Fruit fly (Drosophila melanogaster): Measurements from ENCODE around the gene CG15385.

The CG15385 gene

dm6 chr2L:2171366-2172078 lies 40.8 kb downstream of the CG15385 start (continued):
- TF ChIP-seq CG18599 (GFP tag; optimal IDR thresholded peaks at IDR 0.05) = peak; percentile 49
- TF ChIP-seq Tbp (GFP tag; optimal IDR thresholded peaks at IDR 0.05) = no peak
- peak; percentile 19 for TF ChIP-seq Jarid2 (GFP tag; optimal IDR thresholded peaks at IDR 0.05)
- peak; percentile 20 for TF ChIP-seq Meics (GFP tag; optimal IDR thresholded peaks at IDR 0.05)
- no peak for TF ChIP-seq mld (GFP tag; IDR thresholded peaks at IDR 0.05; ENCODE audit: partially characterized antibody)
- peak; percentile 77 for TF ChIP-seq GATAe (GFP tag; conservative IDR thresholded peaks at IDR 0.05)
- no peak for TF ChIP-seq CG18619 (GFP tag; optimal IDR thresholded peaks at IDR 0.05)
- no peak for TF ChIP-seq bbx (GFP tag; IDR thresholded peaks at IDR 0.05; ENCODE audit: partially characterized antibody)
- no peak for TF ChIP-seq CG8089 (GFP tag; optimal IDR thresholded peaks at IDR 0.05)
- no peak for TF ChIP-seq CG2129 (GFP tag; IDR thresholded peaks at IDR 0.05; ENCODE audit: partially characterized antibody)
- peak; percentile 14 for TF ChIP-seq CG17385 (GFP tag; optimal IDR thresholded peaks at IDR 0.05)
- no peak for TF ChIP-seq tin (GFP tag; optimal IDR thresholded peaks at IDR 0.05)
- TF ChIP-seq eyg (GFP tag; optimal IDR thresholded peaks at IDR 0.05) = no peak
- TF ChIP-seq CG34376 (GFP tag; optimal IDR thresholded peaks at IDR 0.05) = peak; percentile 76
- no peak for TF ChIP-seq al (GFP tag; IDR thresholded peaks at IDR 0.05)
- peak; percentile 66 for TF ChIP-seq kah (GFP tag; optimal IDR thresholded peaks at IDR 0.05)
- TF ChIP-seq Nf-YC (tag; optimal IDR thresholded peaks at IDR 0.05) = peak; percentile 49
- TF ChIP-seq crol (GFP tag; IDR thresholded peaks at IDR 0.05) = peak; percentile 95
- TF ChIP-seq ATbp (GFP tag; optimal IDR thresholded peaks at IDR 0.05) = peak; percentile 25
- no peak for TF ChIP-seq bowl (GFP tag; IDR thresholded peaks at IDR 0.05)
- no peak for TF ChIP-seq ttk (GFP tag; IDR thresholded peaks at IDR 0.05)
- TF ChIP-seq Fer1 (GFP tag; optimal IDR thresholded peaks at IDR 0.05) = peak; percentile 35
- TF ChIP-seq Eip74EF (GFP tag; optimal IDR thresholded peaks at IDR 0.05) = peak in 1 of 2 experiments; percentile 54
- TF ChIP-seq salm (tag; optimal IDR thresholded peaks at IDR 0.05) = peak; percentile 44
- TF ChIP-seq CG8290 (GFP tag; optimal IDR thresholded peaks at IDR 0.05) = no peak
- peak in 1 of 2 experiments; percentile 5 for TF ChIP-seq CG8290 (tag; optimal IDR thresholded peaks at IDR 0.05)
- TF ChIP-seq vnd (GFP tag; IDR thresholded peaks at IDR 0.05; ENCODE audit: partially characterized antibody) = no peak
- peak; percentile 50 for TF ChIP-seq CG12769 (tag; optimal IDR thresholded peaks at IDR 0.05)
- TF ChIP-seq CG16863 (GFP tag; optimal IDR thresholded peaks at IDR 0.05) = no peak
- TF ChIP-seq lbe (GFP tag; optimal IDR thresholded peaks at IDR 0.05) = peak; percentile 35
- TF ChIP-seq mirr (GFP tag; optimal IDR thresholded peaks at IDR 0.05) = peak; percentile 68
- peak; percentile 3 for TF ChIP-seq schlank (tag; optimal IDR thresholded peaks at IDR 0.05)
- peak; percentile 97 for TF ChIP-seq exex (tag; optimal IDR thresholded peaks at IDR 0.05)
- TF ChIP-seq seq (GFP tag; IDR thresholded peaks at IDR 0.05) = no peak
- TF ChIP-seq Hr3 (GFP tag; optimal IDR thresholded peaks at IDR 0.05) = no peak
- no peak for TF ChIP-seq Bgb (GFP tag; IDR thresholded peaks at IDR 0.05; ENCODE audit: partially characterized antibody)
- TF ChIP-seq CG3726 (GFP tag; IDR thresholded peaks at IDR 0.05) = no peak
- TF ChIP-seq CG1024 (GFP tag; IDR thresholded peaks at IDR 0.05) = no peak
- no peak for TF ChIP-seq gt (GFP tag; IDR thresholded peaks at IDR 0.05)
- TF ChIP-seq CG2875 (GFP tag; optimal IDR thresholded peaks at IDR 0.05) = no peak
- TF ChIP-seq Hmr (GFP tag; optimal IDR thresholded peaks at IDR 0.05) = peak; percentile 43
- peak; percentile 27 for TF ChIP-seq CG10147 (GFP tag; optimal IDR thresholded peaks at IDR 0.05)
- peak; percentile 88 for TF ChIP-seq sd (tag; optimal IDR thresholded peaks at IDR 0.05)
- no peak for TF ChIP-seq CG34422 (GFP tag; IDR thresholded peaks at IDR 0.05)
- TF ChIP-seq CoRest (tag; optimal IDR thresholded peaks at IDR 0.05) = peak; percentile 10
- TF ChIP-seq Sin3A (optimal IDR thresholded peaks at IDR 0.05) = no peak
- TF ChIP-seq stwl (tag; optimal IDR thresholded peaks at IDR 0.05) = no peak
- no peak for TF ChIP-seq CG4617 (GFP tag; optimal IDR thresholded peaks at IDR 0.05; ENCODE audit: borderline replicate concordance)
- TF ChIP-seq Nf-YB (GFP tag; optimal IDR thresholded peaks at IDR 0.05) = peak; percentile 73
